Worm (Caenorhabditis elegans) whole organism, late embryonic: Measurements from ENCODE around the gene cng-2.

Experiments used
- ama-1 ChIP-seq: fragments of 150-350 bp; optimal IDR thresholded peaks from 2 replicates; lab custom pipeline; 2014
- ceh-2 ChIP-seq: sonication (generic microtip); optimal IDR thresholded peaks from 2 replicates; lab custom pipeline; 2016; ENCODE audit warnings: missing genotype, missing genetic modification characterization, missing compliant biosample characterization
- nhr-11 ChIP-seq: fragments of 150-350 bp; optimal IDR thresholded peaks from 2 replicates; lab custom pipeline; 2014; ENCODE audit warnings: missing biosample characterization, missing genetic modification characterization

- TF ChIP-seq nhr-11: no peak
- TF ChIP-seq ceh-2: no peak
- no peak for TF ChIP-seq ama-1 (lab: Kevin White, UChicago)
Observed at ce11 chrIV:2053591-2053990, 16.6 kb downstream of the cng-2 start.
